Fruit fly (Drosophila melanogaster) whole organism, embryonic: Measurements from ENCODE around the gene brat.

Experiments used
- Atf3 ChIP-seq: fragments of 200-800 bp; sonication (Bioruptor generic); optimal IDR thresholded peaks from 3 replicates; lab custom pipeline; 2016; ENCODE audit warnings: missing biosample characterization, missing genetic modification characterization
- Awh ChIP-seq: fragments of 200-800 bp; sonication (Bioruptor generic); IDR thresholded peaks from 2 replicates; pipeline ENCODE4, ENCODE4 v1.3.6; 2022; ENCODE audit warnings: missing biosample characterization, missing genetic modification characterization
- CG1024 ChIP-seq: fragments of 200-800 bp; sonication (Bioruptor generic); IDR thresholded peaks from 2 replicates; pipeline ENCODE4 v1.3.6; 2022; ENCODE audit warnings: missing biosample characterization, missing genetic modification characterization
- CG11696 ChIP-seq: fragments of 200-800 bp; sonication (Bioruptor generic); IDR thresholded peaks from 2 replicates; pipeline ENCODE4 v1.3.6; 2022; ENCODE audit warnings: missing biosample characterization, missing genetic modification characterization
- CG12769 ChIP-seq: fragments of 200-800 bp; sonication (Bioruptor generic); optimal IDR thresholded peaks from 2 replicates; lab custom pipeline; 2019; ENCODE audit warnings: missing biosample characterization, mild to moderate bottlenecking, missing genetic modification characterization, moderate library complexity
- CG13287 ChIP-seq: fragments of 200-800 bp; sonication (Bioruptor generic); IDR thresholded peaks from 2 replicates; pipeline ENCODE4 v1.3.6; 2022; ENCODE audit warnings: missing biosample characterization, missing genetic modification characterization; ENCODE audit not compliant: partially characterized antibody
- CG13424 ChIP-seq: fragments of 200-800 bp; sonication (Bioruptor generic); optimal IDR thresholded peaks from 2 replicates; lab custom pipeline; 2019; ENCODE audit warnings: missing biosample characterization, mild to moderate bottlenecking, missing genetic modification characterization, moderate library complexity
- CG18262 ChIP-seq: fragments of 200-800 bp; optimal IDR thresholded peaks from 3 replicates; lab custom pipeline; 2019; ENCODE audit warnings: missing biosample characterization, mild to moderate bottlenecking, missing genetic modification characterization, moderate library complexity
- CG2875 ChIP-seq: fragments of 200-800 bp; sonication (Bioruptor generic); optimal IDR thresholded peaks from 2 replicates; lab custom pipeline; 2017; ENCODE audit warnings: missing biosample characterization, mild to moderate bottlenecking, missing genetic modification characterization, missing genetic modification reagents
- CG31441 ChIP-seq: fragments of 200-800 bp; sonication (Bioruptor generic); IDR thresholded peaks from 2 replicates; pipeline ENCODE4 v1.3.6; 2022; ENCODE audit warnings: missing biosample characterization, missing genetic modification characterization
- CG34376 ChIP-seq: fragments of 200-800 bp; sonication (Bioruptor generic); optimal IDR thresholded peaks from 2 replicates; lab custom pipeline; 2018; ENCODE audit warnings: missing biosample characterization, mild to moderate bottlenecking, missing genetic modification characterization
- CG4328 ChIP-seq: fragments of 200-800 bp; sonication (Bioruptor generic); optimal IDR thresholded peaks from 3 replicates; lab custom pipeline; 2017; ENCODE audit warnings: missing biosample characterization, missing genetic modification reagents, missing genetic modification characterization
- CG4617 ChIP-seq: fragments of 200-800 bp; sonication (Bioruptor generic); optimal IDR thresholded peaks from 3 replicates; lab custom pipeline; 2016; ENCODE audit warnings: missing biosample characterization, missing genetic modification characterization, borderline replicate concordance
- CG7372 ChIP-seq: fragments of 200-800 bp; sonication (Bioruptor generic); IDR thresholded peaks from 2 replicates; pipeline ENCODE4 v1.3.6; 2022; ENCODE audit warnings: missing biosample characterization, missing genetic modification characterization
- CG8089 ChIP-seq: fragments of 200-800 bp; sonication (Bioruptor generic); optimal IDR thresholded peaks from 3 replicates; lab custom pipeline; 2016; ENCODE audit warnings: missing biosample characterization, missing genetic modification characterization
- CG9797 ChIP-seq: fragments of 200-800 bp; sonication (Bioruptor generic); optimal IDR thresholded peaks from 3 replicates; lab custom pipeline; 2018; ENCODE audit warnings: missing biosample characterization, mild to moderate bottlenecking, missing genetic modification characterization
- Camta ChIP-seq: fragments of 200-800 bp; sonication (Bioruptor generic); optimal IDR thresholded peaks from 2 replicates; lab custom pipeline; 2016; ENCODE audit warnings: missing biosample characterization, missing genetic modification characterization
- Dek ChIP-seq: fragments of 200-800 bp; sonication (Bioruptor generic); optimal IDR thresholded peaks from 3 replicates; lab custom pipeline; 2019; ENCODE audit warnings: missing biosample characterization, mild to moderate bottlenecking, missing genetic modification characterization, moderate library complexity
- Dp ChIP-seq: fragments of 200-800 bp; sonication (Bioruptor generic); optimal IDR thresholded peaks from 2 replicates; lab custom pipeline; 2018; ENCODE audit warnings: missing biosample characterization, mild to moderate bottlenecking, missing genetic modification characterization, moderate library complexity
- Hand ChIP-seq: fragments of 200-800 bp; sonication (Bioruptor generic); optimal IDR thresholded peaks from 2 replicates; lab custom pipeline; 2017; ENCODE audit warnings: mild to moderate bottlenecking, missing biosample characterization, missing genetic modification reagents, missing genetic modification characterization
- Hmr ChIP-seq: fragments of 200-800 bp; sonication (Bioruptor generic); optimal IDR thresholded peaks from 3 replicates; lab custom pipeline; 2017; ENCODE audit warnings: mild to moderate bottlenecking, missing biosample characterization, missing genetic modification reagents, missing genetic modification characterization
- Hsf ChIP-seq: fragments of 200-800 bp; sonication (Bioruptor generic); optimal IDR thresholded peaks from 3 replicates; lab custom pipeline; 2016; ENCODE audit warnings: missing biosample characterization, missing genetic modification characterization
- Jarid2 ChIP-seq: fragments of 200-800 bp; sonication (Bioruptor generic); optimal IDR thresholded peaks from 3 replicates; lab custom pipeline; 2017; ENCODE audit warnings: mild to moderate bottlenecking, missing biosample characterization, missing genetic modification reagents, missing genetic modification characterization
- Med ChIP-seq: fragments of 200-800 bp; sonication (Bioruptor generic); peaks from one replicate; lab custom pipeline; 2016; ENCODE audit warnings: missing biosample characterization, missing genetic modification characterization, mild to moderate bottlenecking, inconsistent platforms, moderate library complexity
- Mrtf ChIP-seq: fragments of 200-800 bp; sonication (Bioruptor generic); IDR thresholded peaks from 3 replicates; pipeline ENCODE4 v1.3.6; 2022; ENCODE audit warnings: missing biosample characterization, missing genetic modification characterization
- Pdp1 ChIP-seq, 2 experiments: fragments of 200-800 bp; sonication (Bioruptor generic); optimal IDR thresholded peaks; 3 replicates each; lab custom pipeline; 2016; ENCODE audit warnings: missing biosample characterization in 2 of 2, missing genetic modification characterization in 2 of 2, mild to moderate bottlenecking in 1 of 2, moderate library complexity in 1 of 2
- Sox100B ChIP-seq: fragments of 200-800 bp; sonication (Bioruptor generic); optimal IDR thresholded peaks from 3 replicates; lab custom pipeline; 2018; ENCODE audit warnings: missing biosample characterization, mild to moderate bottlenecking, missing genetic modification characterization
- Sry-β ChIP-seq: fragments of 200-800 bp; sonication (Bioruptor generic); optimal IDR thresholded peaks from 2 replicates; lab custom pipeline; 2018; ENCODE audit warnings: missing biosample characterization, mild to moderate bottlenecking, missing genetic modification characterization, moderate library complexity
- abd-A ChIP-seq: fragments of 200-800 bp; sonication (Bioruptor generic); optimal IDR thresholded peaks from 3 replicates; lab custom pipeline; 2019; ENCODE audit warnings: missing biosample characterization, mild to moderate bottlenecking, missing genetic modification characterization, moderate library complexity
- aop ChIP-seq: fragments of 200-800 bp; sonication (Bioruptor generic); IDR thresholded peaks from 2 replicates; pipeline ENCODE4 v1.3.6; 2022; ENCODE audit warnings: missing biosample characterization, missing genetic modification characterization
- ase ChIP-seq: fragments of 200-800 bp; sonication (Bioruptor generic); IDR thresholded peaks from 3 replicates; pipeline ENCODE4 v1.3.6; 2022; ENCODE audit warnings: missing biosample characterization, missing genetic modification characterization
- chif ChIP-seq, 2 experiments: fragments of 200-800 bp; sonication (Bioruptor generic); optimal IDR thresholded peaks; 3 replicates each; lab custom pipeline; 2016; ENCODE audit warnings: missing biosample characterization in 2 of 2, missing genetic modification characterization in 2 of 2
- crc ChIP-seq: fragments of 200-800 bp; sonication (Bioruptor generic); optimal IDR thresholded peaks from 2 replicates; lab custom pipeline; 2016; ENCODE audit warnings: missing biosample characterization, missing genetic modification characterization
- cwo ChIP-seq: fragments of 200-800 bp; sonication (Bioruptor generic); optimal IDR thresholded peaks from 3 replicates; lab custom pipeline; 2017; ENCODE audit warnings: missing biosample characterization, missing genetic modification characterization, mild to moderate bottlenecking, moderate library complexity, missing genetic modification reagents
- dan ChIP-seq: fragments of 200-800 bp; sonication (Bioruptor generic); IDR thresholded peaks from 2 replicates; pipeline ENCODE4 v1.3.6; 2022; ENCODE audit warnings: missing biosample characterization, missing genetic modification characterization
- gce ChIP-seq: fragments of 200-800 bp; sonication (Bioruptor generic); IDR thresholded peaks from 3 replicates; pipeline ENCODE4 v1.3.6; 2022; ENCODE audit warnings: missing biosample characterization, missing genetic modification characterization
- gsb-n ChIP-seq: fragments of 200-800 bp; sonication (Bioruptor generic); optimal IDR thresholded peaks from 3 replicates; lab custom pipeline; 2018; ENCODE audit warnings: missing biosample characterization, mild to moderate bottlenecking, missing genetic modification characterization
- h ChIP-seq: fragments of >200 bp; optimal IDR thresholded peaks from 2 replicates; lab custom pipeline; 2017
- jigr1 ChIP-seq: fragments of 200-800 bp; sonication (Bioruptor generic); IDR thresholded peaks from 3 replicates; pipeline ENCODE4 v1.3.6; 2022; ENCODE audit warnings: missing biosample characterization, missing genetic modification characterization
- kay ChIP-seq: fragments of 200-800 bp; sonication (Bioruptor generic); optimal IDR thresholded peaks from 2 replicates; lab custom pipeline; 2016; ENCODE audit warnings: missing biosample characterization, missing genetic modification characterization
- pros ChIP-seq: fragments of 200-800 bp; sonication (Bioruptor generic); optimal IDR thresholded peaks from 3 replicates; lab custom pipeline; 2019; ENCODE audit warnings: missing biosample characterization, mild to moderate bottlenecking, missing genetic modification characterization, moderate library complexity
- ranshi ChIP-seq: fragments of 200-800 bp; sonication (Bioruptor generic); IDR thresholded peaks from 2 replicates; pipeline ENCODE4 v1.3.6; 2022; ENCODE audit warnings: missing biosample characterization, missing genetic modification characterization
- ro ChIP-seq: fragments of 200-800 bp; sonication (Bioruptor generic); IDR thresholded peaks from 2 replicates; pipeline ENCODE4 v1.3.6; 2022; ENCODE audit warnings: missing biosample characterization, missing genetic modification characterization
- sc ChIP-seq, 3 experiments: fragments of >200 bp in 2 of 3; fragments of 200-800 bp in 1 of 3; sonication (Bioruptor generic) in 1 of 3; optimal IDR thresholded peaks; 2 replicates in 2 of 3; 3 replicates in 1 of 3; lab custom pipeline; 2017; ENCODE audit warnings: mild to moderate bottlenecking in 1 of 3, missing biosample characterization in 1 of 3, missing genetic modification characterization in 1 of 3, missing genetic modification reagents in 1 of 3
- sd ChIP-seq: fragments of 200-800 bp; sonication (Bioruptor generic); optimal IDR thresholded peaks from 3 replicates; lab custom pipeline; 2018; ENCODE audit warnings: missing biosample characterization, mild to moderate bottlenecking, missing genetic modification characterization, moderate library complexity
- sens ChIP-seq: fragments of 200-800 bp; sonication (Bioruptor generic); peaks from one replicate; lab custom pipeline; 2016; ENCODE audit warnings: missing biosample characterization, missing genetic modification characterization
- sens-2 ChIP-seq: fragments of 200-800 bp; sonication (Bioruptor generic); IDR thresholded peaks from 2 replicates; pipeline ENCODE4 v1.3.6; 2022; ENCODE audit warnings: missing biosample characterization, missing genetic modification characterization
- sug ChIP-seq: fragments of 200-800 bp; optimal IDR thresholded peaks from 2 replicates; lab custom pipeline; 2019; ENCODE audit warnings: missing biosample characterization, mild to moderate bottlenecking, missing genetic modification characterization, moderate library complexity
- tna ChIP-seq: fragments of 200-800 bp; sonication (Bioruptor generic); IDR thresholded peaks from 2 replicates; pipeline ENCODE4 v1.3.6; 2022; ENCODE audit warnings: missing biosample characterization, missing genetic modification characterization; ENCODE audit not compliant: partially characterized antibody
- unc-4 ChIP-seq: fragments of 200-800 bp; sonication (Bioruptor generic); IDR thresholded peaks from 2 replicates; pipeline ENCODE4 v1.3.6; 2022; ENCODE audit warnings: missing biosample characterization, missing genetic modification characterization; ENCODE audit not compliant: partially characterized antibody
- zen ChIP-seq: fragments of 200-800 bp; sonication (Bioruptor generic); optimal IDR thresholded peaks from 3 replicates; lab custom pipeline; 2018; ENCODE audit warnings: missing biosample characterization, mild to moderate bottlenecking, missing genetic modification characterization, moderate library complexity

The brat gene

DNA sequence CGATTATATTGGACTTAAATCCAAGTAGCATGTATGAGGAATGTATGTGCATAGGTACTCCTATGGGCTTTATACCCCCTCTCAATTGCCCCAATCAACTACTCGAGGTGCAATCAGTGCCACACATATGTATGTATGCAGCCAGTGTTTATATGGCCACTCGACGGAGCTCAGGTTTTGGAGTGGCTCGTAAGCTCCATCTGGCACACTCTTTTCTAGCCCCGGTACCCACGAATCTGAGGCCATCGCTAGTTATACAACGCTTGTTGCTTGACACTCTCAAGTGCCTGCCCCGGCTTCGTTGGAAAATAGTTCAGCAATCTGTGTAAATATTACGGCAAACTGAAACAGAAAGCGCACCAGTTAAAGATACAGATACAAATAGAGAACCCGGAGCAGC lies 37.3 kb upstream of the brat start (continued):
- no peak for TF ChIP-seq cwo (GFP tag; lab: Kevin White, UChicago)
- peak; percentile 80 for TF ChIP-seq sens (GFP tag; lab: Kevin White, UChicago)
- TF ChIP-seq Hsf: no peak
- TF ChIP-seq CG13287 (GFP tag; lab: Robert Waterston, UW): no peak
- TF ChIP-seq h: no peak
- peak; percentile 71 for TF ChIP-seq sens-2 (GFP tag; lab: Robert Waterston, UW)
- no peak for TF ChIP-seq pros (GFP tag; lab: Kevin White, UChicago)
- no peak for TF ChIP-seq Sox100B (GFP tag; lab: Kevin White, UChicago)
- TF ChIP-seq CG11696: no peak
- no peak for TF ChIP-seq jigr1 (GFP tag; lab: Robert Waterston, UW)
- peak; percentile 25 for TF ChIP-seq Med (GFP tag; lab: Kevin White, UChicago)
- TF ChIP-seq CG1024 (GFP tag; lab: Robert Waterston, UW): no peak
- TF ChIP-seq ase (GFP tag; lab: Robert Waterston, UW): no peak
- no peak for TF ChIP-seq zen (tag; lab: Kevin White, UChicago)
- TF ChIP-seq ranshi (GFP tag; lab: Robert Waterston, UW): no peak
- peak; percentile 24 for TF ChIP-seq CG2875 (GFP tag; lab: Kevin White, UChicago)
- TF ChIP-seq aop (GFP tag; lab: Robert Waterston, UW): no peak
- no peak for TF ChIP-seq gsb-n (tag; lab: Kevin White, UChicago)
- no peak for TF ChIP-seq Mrtf (GFP tag; lab: Robert Waterston, UW)
- no peak for TF ChIP-seq Sry-β (GFP tag; lab: Kevin White, UChicago)
- peak; percentile 62 for TF ChIP-seq sd (tag; lab: Kevin White, UChicago)
- no peak for TF ChIP-seq CG34376 (GFP tag; lab: Kevin White, UChicago)
- TF ChIP-seq CG13424 (tag; lab: Kevin White, UChicago): no peak
- no peak for TF ChIP-seq Atf3 (GFP tag; lab: Kevin White, UChicago)
- no peak for TF ChIP-seq Dp
- TF ChIP-seq crc (GFP tag; lab: Kevin White, UChicago): no peak
- peak in 1 of 2 experiments; percentile 90 for TF ChIP-seq Pdp1 (GFP tag; optimal IDR thresholded peaks at IDR 0.05; lab: Kevin White, UChicago)
- no peak for TF ChIP-seq Jarid2 (GFP tag; lab: Kevin White, UChicago)
- no peak for TF ChIP-seq Camta (GFP tag; lab: Kevin White, UChicago)
- no peak for TF ChIP-seq sc (optimal IDR thresholded peaks at IDR 0.05; lab: Kevin White, UChicago)
- TF ChIP-seq sc (GFP tag; optimal IDR thresholded peaks at IDR 0.05; lab: Kevin White, UChicago): no peak
- no peak for TF ChIP-seq Dek (tag; lab: Kevin White, UChicago)
- no peak for TF ChIP-seq CG31441 (GFP tag; lab: Robert Waterston, UW)
- no peak for TF ChIP-seq CG9797 (GFP tag; lab: Kevin White, UChicago)
- peak; percentile 34 for TF ChIP-seq sug (tag; lab: Kevin White, UChicago)
- no peak for TF ChIP-seq kay (GFP tag; lab: Kevin White, UChicago)
- 0 out of 3 replicates have a peak, but pooled peaks have one; percentile 27 for TF ChIP-seq gce (GFP tag; lab: Robert Waterston, UW)
- TF ChIP-seq CG18262 (tag; lab: Kevin White, UChicago): no peak
- no peak for TF ChIP-seq dan (GFP tag; lab: Robert Waterston, UW)
- TF ChIP-seq abd-A (tag; lab: Kevin White, UChicago): no peak
- no peak for TF ChIP-seq Hmr
- no peak for TF ChIP-seq CG8089
- TF ChIP-seq tna (GFP tag; lab: Robert Waterston, UW): no peak
- TF ChIP-seq chif (GFP tag; optimal IDR thresholded peaks at IDR 0.05; lab: Kevin White, UChicago): no peak
- no peak for TF ChIP-seq Awh (GFP tag; lab: Robert Waterston, UW)
- TF ChIP-seq ro (GFP tag; lab: Robert Waterston, UW): no peak
- TF ChIP-seq CG7372: no peak
- TF ChIP-seq CG12769 (tag; lab: Kevin White, UChicago): peak; percentile 20
- TF ChIP-seq Hand: no peak
- no peak for TF ChIP-seq CG4328 (GFP tag; lab: Kevin White, UChicago)
- no peak for TF ChIP-seq CG4617 (GFP tag; lab: Kevin White, UChicago)
- no peak for TF ChIP-seq unc-4 (GFP tag; lab: Robert Waterston, UW)
